Worm (Caenorhabditis elegans): ENCODE data around the gene srj-50.

Gene srj-50

DNA sequence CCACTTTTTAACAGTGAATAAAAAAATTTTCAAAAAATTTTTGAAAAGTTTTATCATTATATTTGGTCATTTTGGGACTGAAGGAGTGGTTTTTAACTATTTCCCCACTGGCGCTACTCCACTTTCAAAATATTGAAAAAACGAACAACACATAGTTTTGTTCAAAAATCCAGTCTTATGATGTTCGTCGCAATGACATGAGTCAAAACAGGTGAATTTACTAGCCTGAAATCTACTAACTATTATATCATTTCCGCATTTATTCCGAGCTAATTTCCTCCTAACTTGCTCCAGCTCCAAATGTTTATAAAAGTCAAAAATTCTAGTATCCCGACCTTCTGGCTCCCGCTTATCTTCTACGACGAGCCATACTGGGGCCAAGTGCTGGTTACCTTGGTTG is 51.6 kb downstream of the srj-50 start, which contains the start of gene sre-24:
TSS of gene sre-24 (plus strand) at position 301 of the 400 bp plus-strand sequence.
- TF ChIP-seq fax-1 (tag; optimal IDR thresholded peaks at IDR 0.05), result no peak
- TF ChIP-seq dve-1 (tag; optimal IDR thresholded peaks at IDR 0.05), result no peak
- no peak for TF ChIP-seq ceh-9 (tag; optimal IDR thresholded peaks at IDR 0.05)
- no peak for TF ChIP-seq pag-3 (tag; optimal IDR thresholded peaks at IDR 0.05; ENCODE audit: borderline replicate concordance)
- TF ChIP-seq mec-3 (tag; optimal IDR thresholded peaks at IDR 0.05; ENCODE audit: borderline replicate concordance), result no peak
- no peak for TF ChIP-seq hlh-6 (tag; optimal IDR thresholded peaks at IDR 0.05)
- TF ChIP-seq ahr-1 (tag; optimal IDR thresholded peaks at IDR 0.05), result no peak
- TF ChIP-seq T23F11.4 (GFP tag; optimal IDR thresholded peaks at IDR 0.05), result no peak
- no peak for TF ChIP-seq eyg-1 (tag; optimal IDR thresholded peaks at IDR 0.05)
- no peak for TF ChIP-seq unc-55 (GFP tag; optimal IDR thresholded peaks at IDR 0.05)

All from whole organism, late embryonic.